Fruit fly (Drosophila melanogaster): ENCODE measurements around the gene CG14721.

The CG14721 gene

dm6 chr3R:11772181-11772827 is 37.1 kb downstream of the CG14721 start:
- TF ChIP-seq CG17801 (GFP tag; optimal IDR thresholded peaks at IDR 0.05; ENCODE audit: partially characterized antibody) = no peak

dm6 chr3R:11773325-11773998 is 38.2 kb downstream of the CG14721 start:
- no peak for TF ChIP-seq CG17801 (GFP tag; optimal IDR thresholded peaks at IDR 0.05; ENCODE audit: partially characterized antibody)

dm6 chr3R:11773999-11774397 is 38.8 kb downstream of the CG14721 start:
- no peak for TF ChIP-seq CG17801 (GFP tag; optimal IDR thresholded peaks at IDR 0.05; ENCODE audit: partially characterized antibody)

- no peak for TF ChIP-seq CG17801 (GFP tag; optimal IDR thresholded peaks at IDR 0.05; ENCODE audit: partially characterized antibody)
Observed at dm6 chr3R:11775207-11775606, 40.0 kb downstream of the CG14721 start.

- no peak for TF ChIP-seq CG17801 (GFP tag; optimal IDR thresholded peaks at IDR 0.05; ENCODE audit: partially characterized antibody)
Observed at dm6 chr3R:11776068-11776767, 41.0 kb downstream of the CG14721 start.

- TF ChIP-seq CG17801 (GFP tag; optimal IDR thresholded peaks at IDR 0.05; ENCODE audit: partially characterized antibody) = no peak
Observed at dm6 chr3R:11777058-11777457, 41.8 kb downstream of the CG14721 start.

DNA sequence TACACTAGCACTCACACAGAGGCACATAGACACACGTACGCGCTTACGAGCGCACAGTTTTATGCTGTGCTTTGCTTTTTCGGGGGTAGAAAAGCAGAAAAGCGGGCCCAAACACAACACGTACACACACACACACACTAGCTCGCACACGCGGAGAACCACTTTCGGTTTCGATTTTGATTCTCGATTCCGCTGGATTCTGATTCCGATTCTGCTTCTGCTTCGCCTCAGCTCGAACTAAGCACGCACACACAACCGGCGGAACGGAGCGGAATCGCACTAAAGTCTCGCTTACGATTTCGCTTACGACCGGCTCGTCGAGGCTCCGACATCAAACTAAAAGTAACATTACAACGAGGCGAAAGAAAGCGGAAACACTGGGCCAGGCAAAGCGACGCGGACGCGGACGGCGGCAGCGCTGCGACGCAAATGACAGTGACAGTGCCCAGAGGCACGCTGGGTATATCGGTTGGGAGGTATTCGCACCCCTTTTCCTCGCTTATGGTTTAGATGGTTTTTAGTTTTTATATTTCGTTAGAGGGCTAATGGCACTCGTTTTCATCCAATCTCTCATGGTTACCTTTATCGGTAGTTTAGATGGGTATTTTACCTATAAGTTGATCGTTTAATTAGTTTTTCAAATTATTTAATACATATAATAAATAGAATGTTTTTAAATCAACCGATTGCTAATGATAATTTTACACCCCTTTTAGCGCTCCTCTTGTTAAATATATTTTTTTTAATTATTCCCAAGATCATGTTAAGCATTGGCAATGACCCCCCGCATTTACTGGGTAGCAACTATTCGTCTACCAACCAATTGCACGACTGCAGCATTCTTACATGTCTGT is 43.0 kb downstream of the CG14721 start:
- TF ChIP-seq CG17801 (GFP tag; optimal IDR thresholded peaks at IDR 0.05; ENCODE audit: partially characterized antibody) = peak; percentile 55

DNA sequence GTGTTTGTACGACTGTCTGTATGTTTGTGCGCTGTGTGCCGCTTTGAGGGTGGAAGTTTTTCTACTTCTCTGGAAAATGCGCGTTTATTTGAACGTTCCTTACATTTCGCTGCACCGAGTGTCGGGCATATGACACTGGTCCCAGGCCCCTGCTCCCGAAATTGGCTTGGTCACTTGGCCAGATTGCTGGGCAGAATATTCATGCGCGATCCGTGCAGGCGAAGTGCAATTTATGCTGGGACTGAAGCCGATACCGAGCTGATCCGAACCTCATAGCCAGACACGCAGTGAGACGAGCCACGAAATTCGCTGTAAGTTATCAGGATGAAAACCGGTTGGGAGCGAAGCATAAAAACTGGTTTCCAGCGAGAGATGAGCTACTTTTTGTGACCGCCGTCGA is 43.6 kb downstream of the CG14721 start:
- no peak for TF ChIP-seq CG17801 (GFP tag; optimal IDR thresholded peaks at IDR 0.05; ENCODE audit: partially characterized antibody)

dm6 chr3R:11779357-11780018 is 44.2 kb downstream of the CG14721 start:
- TF ChIP-seq CG17801 (GFP tag; optimal IDR thresholded peaks at IDR 0.05; ENCODE audit: partially characterized antibody) = no peak

DNA sequence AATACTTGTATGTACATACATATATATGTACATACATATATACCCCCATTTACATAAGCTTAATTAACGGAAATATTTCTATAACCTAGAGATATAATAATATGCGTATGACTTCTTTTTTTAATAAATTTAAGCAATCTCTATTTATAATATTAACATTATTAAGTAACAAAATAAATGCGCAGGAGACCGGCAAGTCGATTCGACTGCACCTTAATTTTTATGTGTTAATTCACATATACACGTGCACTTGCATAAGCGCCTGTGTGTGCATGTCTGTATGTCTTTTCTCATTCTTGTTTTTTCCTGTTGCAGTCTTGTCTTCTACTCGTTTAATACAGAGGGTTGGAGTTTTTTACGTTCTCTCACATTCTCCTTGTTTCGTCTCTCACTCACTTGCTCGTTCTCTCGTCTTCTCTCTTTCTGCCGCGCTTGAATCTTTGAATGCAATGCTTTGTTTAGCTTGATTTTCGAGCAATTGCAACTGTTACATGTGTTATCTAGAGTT is 45.0 kb downstream of the CG14721 start:
- peak; percentile 92 for TF ChIP-seq CG17801 (GFP tag; optimal IDR thresholded peaks at IDR 0.05; ENCODE audit: partially characterized antibody)
